Worm (Caenorhabditis elegans) whole organism, young adult: ENCODE results near the gene mrps-2.

Experiments
- B0019.2 ChIP-seq: fragments of 200-800 bp; sonication (Bioruptor generic); conservative IDR thresholded peaks from 2 replicates; pipeline ENCODE4 v1.3.6; 2022; ENCODE audit warnings: missing genetic modification reagents, missing genetic modification characterization, missing compliant biosample characterization
- B0261.1 ChIP-seq: sonication (generic microtip); optimal IDR thresholded peaks from 2 replicates; lab custom pipeline; 2016; ENCODE audit warnings: mild to moderate bottlenecking, missing genetic modification characterization, moderate library complexity, missing compliant biosample characterization
- C06A6.2 ChIP-seq: fragments of 200-800 bp; sonication (Bioruptor generic); conservative IDR thresholded peaks from 2 replicates; pipeline ENCODE4 v1.3.6; 2022; ENCODE audit warnings: missing genetic modification characterization, missing compliant biosample characterization
- C17E4.6 ChIP-seq: fragments of 200-800 bp; sonication (Bioruptor generic); IDR thresholded peaks from 2 replicates; pipeline ENCODE4 v1.3.6; 2022; ENCODE audit warnings: missing genetic modification reagents, missing genetic modification characterization, missing compliant biosample characterization
- F10E7.11 ChIP-seq: sonication (generic microtip); optimal IDR thresholded peaks from 2 replicates; lab custom pipeline; 2017; ENCODE audit warnings: mild to moderate bottlenecking, missing genetic modification characterization, moderate library complexity, missing compliant biosample characterization
- F23B12.7 ChIP-seq: sonication (generic microtip); optimal IDR thresholded peaks from 2 replicates; lab custom pipeline; 2017; ENCODE audit warnings: missing genetic modification characterization, mild to moderate bottlenecking, missing compliant biosample characterization, antibody characterized with exemption, moderate library complexity; ENCODE audit not compliant: insufficient read depth
- F33H1.4 ChIP-seq: fragments of 200-800 bp; sonication (Bioruptor generic); IDR thresholded peaks from 2 replicates; pipeline ENCODE4 v1.3.6; 2022; ENCODE audit warnings: missing genetic modification reagents, missing genetic modification characterization, missing compliant biosample characterization
- F39B2.1 ChIP-seq: fragments of 200-800 bp; sonication (Bioruptor generic); IDR thresholded peaks from 2 replicates; pipeline ENCODE4 v1.3.6; 2022; ENCODE audit warnings: missing genetic modification reagents, missing genetic modification characterization, missing compliant biosample characterization
- F55B11.4 ChIP-seq: sonication (generic microtip); optimal IDR thresholded peaks from 2 replicates; lab custom pipeline; 2016; ENCODE audit warnings: missing compliant biosample characterization, missing genetic modification characterization, borderline replicate concordance; ENCODE audit not compliant: insufficient read depth
- F57A8.1 ChIP-seq: fragments of 200-800 bp; sonication (Bioruptor generic); optimal IDR thresholded peaks from 2 replicates; lab custom pipeline; 2018; ENCODE audit warnings: mild to moderate bottlenecking, missing genetic modification characterization, moderate library complexity, missing compliant biosample characterization
- F57C9.4 ChIP-seq: sonication (generic microtip); optimal IDR thresholded peaks from 2 replicates; lab custom pipeline; 2017; ENCODE audit warnings: mild to moderate bottlenecking, missing genetic modification characterization, missing compliant biosample characterization
- K11D2.4 ChIP-seq: fragments of 200-800 bp; sonication (Bioruptor generic); IDR thresholded peaks from 2 replicates; pipeline ENCODE4 v1.3.6; 2022; ENCODE audit warnings: missing genetic modification reagents, missing genetic modification characterization, missing compliant biosample characterization
- T26A5.8 ChIP-seq: sonication (generic microtip); optimal IDR thresholded peaks from 2 replicates; lab custom pipeline; 2016; ENCODE audit warnings: missing genetic modification characterization, missing compliant biosample characterization
- Y53F4B.3 ChIP-seq: fragments of 200-800 bp; sonication (Bioruptor generic); IDR thresholded peaks from 2 replicates; pipeline ENCODE4 v1.3.6; 2022; ENCODE audit warnings: missing genetic modification reagents, missing genetic modification characterization, missing compliant biosample characterization
- Y56A3A.18 ChIP-seq: fragments of 200-800 bp; sonication (Bioruptor generic); IDR thresholded peaks from 2 replicates; pipeline ENCODE4 v1.3.6; 2022; ENCODE audit warnings: missing genetic modification reagents, missing genetic modification characterization, missing compliant biosample characterization
- Y79H2A.3 ChIP-seq: fragments of 200-800 bp; sonication (Bioruptor generic); conservative IDR thresholded peaks from 2 replicates; pipeline ENCODE4 v1.3.6; 2022; ENCODE audit warnings: missing genetic modification reagents, missing genetic modification characterization, missing compliant biosample characterization
- Y95B8A.8 ChIP-seq: fragments of 200-800 bp; sonication (Bioruptor generic); IDR thresholded peaks from 2 replicates; pipeline ENCODE4 v1.3.6; 2022; ENCODE audit warnings: missing genetic modification reagents, missing genetic modification characterization, missing compliant biosample characterization
- ama-1 ChIP-seq, 3 experiments: fragments of 150-350 bp in 1 of 3; sonication (generic microtip) in 2 of 3; optimal IDR thresholded peaks; 2 replicates each; lab custom pipeline; 2014 to 2018; ENCODE audit warnings: missing biosample characterization in 2 of 3, missing genetic modification characterization in 2 of 3, missing genetic modification reagents in 2 of 3
- bed-2 ChIP-seq: fragments of 200-800 bp; sonication (Bioruptor generic); IDR thresholded peaks from 2 replicates; pipeline ENCODE4 v1.3.6; 2022; ENCODE audit warnings: missing genetic modification reagents, missing genetic modification characterization, missing compliant biosample characterization
- ceh-27 ChIP-seq: fragments of 200-800 bp; sonication (Bioruptor generic); optimal IDR thresholded peaks from 2 replicates; lab custom pipeline; 2018; ENCODE audit warnings: mild to moderate bottlenecking, missing genetic modification characterization, moderate library complexity, missing compliant biosample characterization
- ceh-58 ChIP-seq: fragments of 200-800 bp; sonication (Bioruptor generic); IDR thresholded peaks from 2 replicates; pipeline ENCODE4 v1.3.6; 2022; ENCODE audit warnings: missing genetic modification characterization, missing compliant biosample characterization
- ceh-79 ChIP-seq: sonication (generic microtip); optimal IDR thresholded peaks from 2 replicates; lab custom pipeline; 2017; ENCODE audit warnings: mild to moderate bottlenecking, missing genetic modification characterization, missing compliant biosample characterization
- die-1 ChIP-seq: sonication (generic microtip); optimal IDR thresholded peaks from 2 replicates; lab custom pipeline; 2016; ENCODE audit warnings: missing genotype, mild to moderate bottlenecking, missing genetic modification characterization, missing compliant biosample characterization
- dpl-1 ChIP-seq: fragments of 150-350 bp; optimal IDR thresholded peaks from 2 replicates; lab custom pipeline; 2014; ENCODE audit warnings: missing biosample characterization, missing genetic modification reagents, missing genetic modification characterization
- egl-44 ChIP-seq: fragments of 200-800 bp; sonication (Bioruptor generic); IDR thresholded peaks from 2 replicates; pipeline ENCODE4 v1.3.6; 2022; ENCODE audit warnings: missing genetic modification reagents, missing genetic modification characterization, missing compliant biosample characterization
- fkh-3 ChIP-seq: sonication (generic microtip); optimal IDR thresholded peaks from 2 replicates; lab custom pipeline; 2016; ENCODE audit warnings: mild to moderate bottlenecking, missing genetic modification characterization, missing compliant biosample characterization
- him-1 ChIP-seq: sonication (generic microtip); optimal IDR thresholded peaks from 2 replicates; lab custom pipeline; 2016; ENCODE audit warnings: missing genotype, missing genetic modification reagents, missing genetic modification characterization, missing compliant biosample characterization
- hrde-1 ChIP-seq: sonication (generic microtip); optimal IDR thresholded peaks from 2 replicates; lab custom pipeline; 2016; ENCODE audit warnings: missing genetic modification characterization, mild to moderate bottlenecking, missing compliant biosample characterization, moderate library complexity, missing genotype, missing genetic modification reagents, borderline replicate concordance
- let-526 ChIP-seq: fragments of 200-800 bp; sonication (Bioruptor generic); IDR thresholded peaks from 2 replicates; pipeline ENCODE4 v1.3.6; 2022; ENCODE audit warnings: missing genetic modification reagents, missing genetic modification characterization, missing compliant biosample characterization
- let-607 ChIP-seq, 2 experiments: fragments of 200-800 bp in 1 of 2; sonication (Bioruptor generic) in 1 of 2; sonication (generic microtip) in 1 of 2; optimal IDR thresholded peaks; 2 replicates each; lab custom pipeline; 2016 to 2018; ENCODE audit warnings: mild to moderate bottlenecking in 2 of 2, missing compliant biosample characterization in 2 of 2, missing genetic modification characterization in 2 of 2, moderate library complexity in 2 of 2, missing genotype in 1 of 2
- lin-35 ChIP-seq, 3 experiments: fragments of 150-350 bp in 2 of 3; sonication (generic microtip) in 1 of 3; optimal IDR thresholded peaks; 2 replicates each; lab custom pipeline; 2014 to 2018; ENCODE audit warnings: missing biosample characterization in 3 of 3, missing genetic modification characterization in 3 of 3, missing genetic modification reagents in 3 of 3
- lin-40 ChIP-seq: sonication (generic microtip); optimal IDR thresholded peaks from 2 replicates; lab custom pipeline; 2016; ENCODE audit warnings: missing genetic modification characterization, mild to moderate bottlenecking, missing compliant biosample characterization, missing genotype, missing genetic modification reagents
- lin-54 ChIP-seq: fragments of 200-800 bp; sonication (Bioruptor generic); optimal IDR thresholded peaks from 2 replicates; lab custom pipeline; 2018; ENCODE audit warnings: mild to moderate bottlenecking, missing genetic modification characterization, missing compliant biosample characterization
- lir-1 ChIP-seq: fragments of 200-800 bp; sonication (Bioruptor generic); conservative IDR thresholded peaks from 2 replicates; pipeline ENCODE4 v1.3.6; 2022; ENCODE audit warnings: missing genetic modification reagents, missing genetic modification characterization, missing compliant biosample characterization
- lsl-1 ChIP-seq: fragments of 200-800 bp; sonication (Bioruptor generic); optimal IDR thresholded peaks from 2 replicates; lab custom pipeline; 2018; ENCODE audit warnings: mild to moderate bottlenecking, missing genetic modification characterization, moderate library complexity, missing compliant biosample characterization
- lsy-27 ChIP-seq: sonication (generic microtip); optimal IDR thresholded peaks from 2 replicates; lab custom pipeline; 2017; ENCODE audit warnings: missing genetic modification characterization, mild to moderate bottlenecking, missing compliant biosample characterization, antibody characterized with exemption, missing genotype, borderline replicate concordance; ENCODE audit not compliant: insufficient read depth
- madf-10 ChIP-seq: sonication (generic microtip); optimal IDR thresholded peaks from 2 replicates; lab custom pipeline; 2016; ENCODE audit warnings: mild to moderate bottlenecking, missing genetic modification characterization, missing compliant biosample characterization
- nfya-2 ChIP-seq: fragments of 200-800 bp; sonication (Bioruptor generic); IDR thresholded peaks from 2 replicates; pipeline ENCODE4 v1.3.6; 2022; ENCODE audit warnings: missing genetic modification reagents, missing genetic modification characterization, missing compliant biosample characterization
- nhr-80 ChIP-seq: sonication (generic microtip); optimal IDR thresholded peaks from 2 replicates; lab custom pipeline; 2016; ENCODE audit warnings: missing genetic modification characterization, missing compliant biosample characterization
- repo-1 ChIP-seq: sonication (generic microtip); optimal IDR thresholded peaks from 2 replicates; lab custom pipeline; 2017; ENCODE audit warnings: mild to moderate bottlenecking, missing genetic modification characterization, missing compliant biosample characterization
- snpc-1.3 ChIP-seq: sonication (generic microtip); optimal IDR thresholded peaks from 2 replicates; lab custom pipeline; 2017; ENCODE audit warnings: missing genetic modification characterization, mild to moderate bottlenecking, missing compliant biosample characterization, antibody characterized with exemption, moderate library complexity, missing genotype, missing genetic modification reagents; ENCODE audit not compliant: insufficient read depth
- tbp1 ChIP-seq: fragments of 200-800 bp; sonication (Bioruptor generic); optimal IDR thresholded peaks from 2 replicates; lab custom pipeline; 2018; ENCODE audit warnings: mild to moderate bottlenecking, missing genetic modification characterization, missing compliant biosample characterization
- unc-130 ChIP-seq: sonication (generic microtip); optimal IDR thresholded peaks from 2 replicates; lab custom pipeline; 2016; ENCODE audit warnings: missing genetic modification reagents, missing genetic modification characterization, missing compliant biosample characterization
- xnd-1 ChIP-seq: sonication (generic microtip); optimal IDR thresholded peaks from 2 replicates; lab custom pipeline; 2016; ENCODE audit warnings: missing genotype, missing genetic modification reagents, missing genetic modification characterization, missing compliant biosample characterization
- ztf-25 ChIP-seq: fragments of 200-800 bp; sonication (Bioruptor generic); IDR thresholded peaks from 2 replicates; pipeline ENCODE4 v1.3.6; 2022; ENCODE audit warnings: missing genetic modification reagents, missing genetic modification characterization, missing compliant biosample characterization

The mrps-2 gene

ce11 chrV:8495965-8496364, 30.5 kb downstream of the mrps-2 start (continued):
- TF ChIP-seq F57C9.4 (no peak), F10E7.11 (tag; lab: Kevin White, UChicago) (no peak), die-1 (tag; lab: Kevin White, UChicago) (peak; percentile 78), F55B11.4 (tag; lab: Kevin White, UChicago) (no peak), F57A8.1 (no peak), nhr-80 (tag; lab: Kevin White, UChicago) (no peak)

DNA sequence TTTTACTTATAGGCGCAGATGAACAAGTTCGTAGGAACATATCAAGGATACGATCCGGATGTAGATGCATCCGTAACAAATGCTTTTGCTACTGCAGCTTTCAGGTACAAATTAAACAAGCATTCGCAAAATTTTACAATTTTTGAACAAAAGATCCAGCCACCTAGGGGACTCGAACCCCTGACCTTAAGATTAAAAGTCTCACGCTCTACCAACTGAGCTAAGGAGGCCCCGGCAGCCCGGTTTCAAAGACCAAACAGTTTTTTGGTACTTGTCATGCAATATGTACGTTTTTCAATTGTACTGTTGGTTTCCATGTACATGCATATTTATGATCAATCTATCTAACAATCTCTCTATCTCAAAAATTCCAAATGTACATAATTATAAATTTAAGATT, 33.9 kb downstream of the mrps-2 start:
- TF ChIP-seq ceh-79 (tag; lab: Kevin White, UChicago) (no peak), ztf-25 (0 out of 2 replicates have a peak, but pooled peaks have one; percentile 59), nfya-2 (GFP tag; lab: Robert Waterston, UW) (no peak), T26A5.8 (tag; lab: Kevin White, UChicago) (no peak), let-526 (no peak), fkh-3 (tag; lab: Kevin White, UChicago) (no peak), C06A6.2 (no peak), Y53F4B.3 (GFP tag; lab: Robert Waterston, UW) (peak; percentile 66), snpc-1.3 (tag; lab: Kevin White, UChicago) (peak; percentile 19), lir-1 (GFP tag; lab: Robert Waterston, UW) (no peak), tbp1 (GFP tag; lab: Kevin White, UChicago) (peak; percentile 91), Y56A3A.18 (no peak), ama-1 (optimal IDR thresholded peaks at IDR 0.05; lab: Kevin White, UChicago) (no peak), ama-1 (GFP tag; optimal IDR thresholded peaks at IDR 0.05; lab: Kevin White, UChicago) (no peak), repo-1 (no peak), hrde-1 (no peak), F33H1.4 (GFP tag; lab: Robert Waterston, UW) (0 out of 2 replicates have a peak, but pooled peaks have one; percentile 13), B0019.2 (GFP tag; lab: Robert Waterston, UW) (no peak), lin-40 (no peak), egl-44 (GFP tag; lab: Robert Waterston, UW) (peak; percentile 76; the same call in 1 of the 2 replicates), B0261.1 (tag; lab: Kevin White, UChicago) (peak; percentile 67), Y79H2A.3 (GFP tag; lab: Robert Waterston, UW) (no peak), xnd-1 (tag; lab: Kevin White, UChicago) (no peak), unc-130 (GFP tag; lab: Kevin White, UChicago) (peak; percentile 1), let-607 (tag; optimal IDR thresholded peaks at IDR 0.05; lab: Kevin White, UChicago) (peak in 1 of 2 experiments; percentile 9), lin-35 (GFP tag; optimal IDR thresholded peaks at IDR 0.05; lab: Kevin White, UChicago) (no peak), F23B12.7 (tag; lab: Kevin White, UChicago) (no peak), him-1 (tag; lab: Kevin White, UChicago) (peak; percentile 75), lin-54 (peak; percentile 12), lsl-1 (GFP tag; lab: Kevin White, UChicago) (peak; percentile 43), bed-2 (GFP tag; lab: Robert Waterston, UW) (no peak), F10E7.11 (tag; lab: Kevin White, UChicago) (no peak), dpl-1 (no peak), K11D2.4 (GFP tag; lab: Robert Waterston, UW) (no peak), C17E4.6 (GFP tag; lab: Robert Waterston, UW) (no peak), lsy-27 (tag; lab: Kevin White, UChicago) (no peak), ceh-27 (GFP tag; lab: Kevin White, UChicago) (no peak), madf-10 (no peak), ceh-58 (GFP tag; lab: Robert Waterston, UW) (no peak), F39B2.1 (GFP tag; lab: Robert Waterston, UW) (peak; percentile 55; the same call in 1 of the 2 replicates), F57C9.4 (no peak), Y95B8A.8 (GFP tag; lab: Robert Waterston, UW) (0 out of 2 replicates have a peak, but pooled peaks have one; percentile 40), nhr-80 (tag; lab: Kevin White, UChicago) (no peak)
